Worm (Caenorhabditis elegans) whole organism, late embryonic: ENCODE data around the gene T07A9.14.

Experiments used
- F13H6.1 ChIP-seq: sonication (generic microtip); optimal IDR thresholded peaks from 2 replicates; lab custom pipeline; 2016; ENCODE audit warnings: missing genetic modification characterization, missing compliant biosample characterization
- dmd-4 ChIP-seq: sonication (generic microtip); optimal IDR thresholded peaks from 2 replicates; lab custom pipeline; 2016; ENCODE audit warnings: borderline replicate concordance, missing genetic modification characterization, missing compliant biosample characterization
- lin-11 ChIP-seq: fragments of 200-800 bp; sonication (Bioruptor generic); optimal IDR thresholded peaks from 2 replicates; lab custom pipeline; 2018; ENCODE audit warnings: mild to moderate bottlenecking, missing genetic modification characterization, missing compliant biosample characterization
- pros-1 ChIP-seq: fragments of 150-350 bp; optimal IDR thresholded peaks from 2 replicates; lab custom pipeline; 2014; ENCODE audit warnings: missing biosample characterization, missing genetic modification reagents, missing genetic modification characterization

DNA sequence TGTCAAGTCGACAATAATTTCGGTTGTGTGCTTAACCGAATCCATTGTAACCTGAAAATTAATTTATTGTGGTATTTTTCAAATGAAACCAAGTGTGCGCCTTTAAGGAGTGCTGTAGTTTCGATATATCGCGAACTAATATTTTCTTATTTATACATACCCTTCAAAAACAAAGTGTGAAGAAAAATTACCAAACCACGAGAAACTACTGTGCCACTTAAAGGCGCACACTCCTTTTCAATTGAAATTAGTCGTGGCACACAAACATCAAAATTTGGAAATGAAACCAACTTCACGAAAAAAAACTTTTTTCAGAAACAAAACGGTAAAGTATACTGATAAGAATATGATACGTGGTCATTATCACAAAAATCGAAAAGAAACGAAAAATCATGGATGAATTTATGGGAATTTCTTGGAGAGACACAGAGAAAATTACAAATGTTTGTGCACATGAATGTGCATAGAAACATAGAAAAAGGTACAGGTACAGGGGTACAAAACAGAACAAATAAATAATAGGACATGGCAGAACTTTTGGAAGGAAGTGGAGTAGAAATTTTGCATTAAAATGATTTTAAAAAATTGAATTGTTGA lies 3.3 kb upstream of the T07A9.14 start, which contains the start of gene spl-1:
- TF ChIP-seq F13H6.1 (tag; lab: Kevin White, UChicago) = no peak
- no peak for TF ChIP-seq lin-11 (tag; lab: Kevin White, UChicago)
- no peak for TF ChIP-seq dmd-4
- no peak for TF ChIP-seq pros-1 (tag; lab: Kevin White, UChicago)
